Worm (Caenorhabditis elegans) whole organism, L2 larva: ENCODE data around the gene catp-6.

Experiments
- ama-1 ChIP-seq: fragments of 150-350 bp; optimal IDR thresholded peaks from 2 replicates; lab custom pipeline; 2018; ENCODE audit warnings: inconsistent platforms
- ceh-82 ChIP-seq: fragments of 150-350 bp; optimal IDR thresholded peaks from 2 replicates; lab custom pipeline; 2014; ENCODE audit warnings: missing biosample characterization, missing genetic modification characterization
- lsy-2 ChIP-seq, 2 experiments: fragments of 150-350 bp in 1 of 2; sonication (generic microtip) in 1 of 2; optimal IDR thresholded peaks; 2 replicates each; lab custom pipeline; 2014 to 2017; ENCODE audit warnings: missing biosample characterization in 2 of 2, missing genetic modification characterization in 2 of 2
- mab-5 ChIP-seq: fragments of 150-350 bp; optimal IDR thresholded peaks from 2 replicates; lab custom pipeline; 2014; ENCODE audit warnings: missing biosample characterization, missing genetic modification characterization
- nhr-12 ChIP-seq: fragments of 150-350 bp; optimal IDR thresholded peaks from 2 replicates; lab custom pipeline; 2014; ENCODE audit warnings: missing biosample characterization, missing genetic modification characterization
- nhr-25 ChIP-seq: fragments of 150-350 bp; sonication (generic microtip); optimal IDR thresholded peaks from 3 replicates; lab custom pipeline; 2014; ENCODE audit warnings: missing biosample characterization, missing genetic modification characterization
- nhr-77 ChIP-seq: fragments of 150-350 bp; optimal IDR thresholded peaks from 2 replicates; lab custom pipeline; 2014; ENCODE audit warnings: missing biosample characterization, missing genetic modification characterization
- unc-62 ChIP-seq: fragments of 150-350 bp; optimal IDR thresholded peaks from 2 replicates; lab custom pipeline; 2014; ENCODE audit warnings: missing biosample characterization, missing genetic modification reagents, missing genetic modification characterization

DNA sequence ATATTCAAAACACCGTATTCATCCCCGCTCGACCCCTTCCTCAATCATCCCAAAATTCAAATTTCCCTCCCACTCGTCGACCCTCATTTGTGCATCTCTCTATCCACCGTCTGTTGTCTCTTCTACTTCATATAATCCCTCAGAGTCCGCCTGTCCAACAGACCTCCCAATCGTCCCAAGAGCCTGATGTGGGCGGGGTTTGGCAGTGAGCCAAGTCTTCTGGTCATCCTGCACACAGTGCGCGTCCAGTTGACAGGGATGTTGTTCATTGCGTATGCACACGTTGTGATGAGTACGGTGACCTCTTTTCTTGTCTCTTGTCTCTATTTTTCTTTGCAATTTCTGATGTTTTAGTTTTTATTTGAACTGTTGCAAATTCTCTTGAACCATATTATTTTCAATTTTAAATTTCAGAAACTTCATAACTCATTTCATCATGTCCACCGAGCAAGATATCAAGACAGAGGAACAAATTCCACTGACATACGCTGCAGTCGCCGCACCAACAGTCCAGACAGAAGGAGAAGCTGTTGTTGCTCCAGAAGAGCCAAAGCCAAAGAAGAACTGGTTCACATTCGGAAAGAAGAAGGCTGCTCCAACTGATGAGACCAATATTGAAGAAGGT is 52.2 kb downstream of the catp-6 start, which contains the start of gene cav-1:
- TF ChIP-seq ceh-82 (tag; lab: Kevin White, UChicago), result no peak
- no peak for TF ChIP-seq mab-5 (tag; lab: Kevin White, UChicago)
- no peak for TF ChIP-seq nhr-25 (tag; lab: Kevin White, UChicago)
- no peak for TF ChIP-seq nhr-77 (tag; lab: Kevin White, UChicago)
- TF ChIP-seq ama-1 (lab: Kevin White, UChicago), result no peak
- TF ChIP-seq lsy-2 (tag; optimal IDR thresholded peaks at IDR 0.05; lab: Kevin White, UChicago), result no peak
- no peak for TF ChIP-seq nhr-12 (tag; lab: Kevin White, UChicago)
- no peak for TF ChIP-seq unc-62
